Fruit fly (Drosophila melanogaster) whole organism, embryonic: ENCODE data around the gene CG31717.

Experiments used
- CG10267 ChIP-seq: fragments of 200-800 bp; sonication (Bioruptor generic); optimal IDR thresholded peaks from 2 replicates; lab custom pipeline; 2018; ENCODE audit warnings: missing biosample characterization, mild to moderate bottlenecking, missing genetic modification characterization, moderate library complexity
- CG11560 ChIP-seq: fragments of 200-800 bp; sonication (Bioruptor generic); IDR thresholded peaks from 3 replicates; pipeline ENCODE4 v1.3.6; 2022; ENCODE audit warnings: missing biosample characterization, missing genetic modification characterization
- CG8089 ChIP-seq: fragments of 200-800 bp; sonication (Bioruptor generic); optimal IDR thresholded peaks from 3 replicates; lab custom pipeline; 2016; ENCODE audit warnings: missing biosample characterization, missing genetic modification characterization
- Dll ChIP-seq: fragments of 200-800 bp; sonication (Bioruptor generic); IDR thresholded peaks from 4 replicates; pipeline ENCODE4 v1.3.6; 2022; ENCODE audit warnings: missing biosample characterization, missing genetic modification characterization; ENCODE audit not compliant: partially characterized antibody
- Mes4 ChIP-seq: fragments of 200-800 bp; sonication (Bioruptor generic); optimal IDR thresholded peaks from 2 replicates; lab custom pipeline; 2016; ENCODE audit warnings: missing biosample characterization, missing genetic modification characterization
- Xbp1 ChIP-seq: fragments of 200-800 bp; sonication (Bioruptor generic); optimal IDR thresholded peaks from 3 replicates; lab custom pipeline; 2016; ENCODE audit warnings: missing biosample characterization, mild to moderate bottlenecking, missing genetic modification characterization
- abd-A ChIP-seq: fragments of 200-800 bp; sonication (Bioruptor generic); optimal IDR thresholded peaks from 3 replicates; lab custom pipeline; 2019; ENCODE audit warnings: missing biosample characterization, mild to moderate bottlenecking, missing genetic modification characterization, moderate library complexity
- dmrt99B ChIP-seq: fragments of 200-800 bp; sonication (Bioruptor generic); optimal IDR thresholded peaks from 2 replicates; lab custom pipeline; 2018; ENCODE audit warnings: missing biosample characterization, mild to moderate bottlenecking, missing genetic modification characterization, moderate library complexity
- pros ChIP-seq: fragments of 200-800 bp; sonication (Bioruptor generic); optimal IDR thresholded peaks from 3 replicates; lab custom pipeline; 2019; ENCODE audit warnings: missing biosample characterization, mild to moderate bottlenecking, missing genetic modification characterization, moderate library complexity
- tll ChIP-seq, 2 experiments: fragments of 200-800 bp in 1 of 2; fragments of >200 bp in 1 of 2; sonication (Bioruptor generic) in 1 of 2; optimal IDR thresholded peaks; 2 replicates each; lab custom pipeline; 2017 to 2019; ENCODE audit warnings: missing biosample characterization in 2 of 2, missing genetic modification characterization in 2 of 2, mild to moderate bottlenecking in 1 of 2, moderate library complexity in 1 of 2

- TF ChIP-seq CG11560 (tag; lab: Robert Waterston, UW) (no peak), pros (no peak), Xbp1 (GFP tag; lab: Kevin White, UChicago) (no peak), Dll (GFP tag; lab: Robert Waterston, UW) (no peak), dmrt99B (no peak), abd-A (tag; lab: Kevin White, UChicago) (no peak), Mes4 (GFP tag; lab: Kevin White, UChicago) (no peak), tll (GFP tag; optimal IDR thresholded peaks at IDR 0.05; lab: Kevin White, UChicago) (no peak), CG8089 (GFP tag; lab: Kevin White, UChicago) (no peak), CG10267 (tag; lab: Kevin White, UChicago) (no peak)
These were observed 11.5 kb upstream of the CG31717 start, which contains the start of gene me31B for dm6 chr2L:10238726-10239652.
